Worm (Caenorhabditis elegans) whole organism, late embryonic: ENCODE data around the gene mrpl-40.

Experiments
- hlh-30 ChIP-seq: sonication (generic microtip); optimal IDR thresholded peaks from 2 replicates; lab custom pipeline; 2017; ENCODE audit warnings: antibody characterized with exemption, missing genetic modification characterization, missing compliant biosample characterization; ENCODE audit not compliant: insufficient read depth
- madf-2 ChIP-seq: sonication (generic microtip); optimal IDR thresholded peaks from 2 replicates; lab custom pipeline; 2017; ENCODE audit warnings: missing genetic modification characterization, missing compliant biosample characterization
- pat-9 ChIP-seq: fragments of 200-800 bp; sonication (Bioruptor generic); optimal IDR thresholded peaks from 2 replicates; lab custom pipeline; 2018; ENCODE audit warnings: mild to moderate bottlenecking, missing genetic modification characterization, moderate library complexity, missing compliant biosample characterization
- tbx-7 ChIP-seq: sonication (generic microtip); optimal IDR thresholded peaks from 2 replicates; lab custom pipeline; 2016; ENCODE audit warnings: missing genotype, missing genetic modification characterization, missing compliant biosample characterization
- unc-42 ChIP-seq: sonication (generic microtip); optimal IDR thresholded peaks from 2 replicates; lab custom pipeline; 2016; ENCODE audit warnings: missing genotype, missing genetic modification characterization, missing compliant biosample characterization

- TF ChIP-seq tbx-7 (tag; lab: Kevin White, UChicago) (no peak), unc-42 (tag; lab: Kevin White, UChicago) (no peak), hlh-30 (tag; lab: Kevin White, UChicago) (no peak), pat-9 (tag; lab: Kevin White, UChicago) (no peak), madf-2 (tag; lab: Kevin White, UChicago) (no peak)
Observed at ce11 chrIII:120199-120598, 32.8 kb downstream of the mrpl-40 start, which contains the start of gene pals-24.
